Fruit fly (Drosophila melanogaster) whole organism, wandering third instar larva: ENCODE measurements around the gene CG17029.

Source experiments
- Abd-B ChIP-seq: fragments of >200 bp; optimal IDR thresholded peaks from 2 replicates; lab custom pipeline; 2017; ENCODE audit warnings: missing biosample characterization, missing genetic modification characterization
- CG32264 ChIP-seq: fragments of 200-800 bp; sonication (Bioruptor generic); optimal IDR thresholded peaks from 2 replicates; lab custom pipeline; 2016; ENCODE audit warnings: missing biosample characterization, missing genetic modification characterization
- CG9705 ChIP-seq: fragments of 200-800 bp; sonication (Bioruptor generic); optimal IDR thresholded peaks from 2 replicates; lab custom pipeline; 2018; ENCODE audit warnings: missing biosample characterization, mild to moderate bottlenecking, missing genetic modification characterization
- CrebA ChIP-seq: fragments of 200-800 bp; sonication (Bioruptor generic); optimal IDR thresholded peaks from 2 replicates; lab custom pipeline; 2016; ENCODE audit warnings: missing biosample characterization, mild to moderate bottlenecking, missing genetic modification characterization, borderline replicate concordance
- Dfd ChIP-seq: fragments of >200 bp; optimal IDR thresholded peaks from 2 replicates; lab custom pipeline; 2017; ENCODE audit warnings: missing biosample characterization, missing genetic modification characterization
- Dif ChIP-seq: fragments of 200-275, 200-300 bp; sonication (Bioruptor generic); optimal IDR thresholded peaks from 2 replicates; lab custom pipeline; 2018; ENCODE audit warnings: missing biosample characterization, missing genetic modification characterization; ENCODE audit not compliant: partially characterized antibody
- GATAd ChIP-seq: sonication (Bioruptor generic); optimal IDR thresholded peaks from 2 replicates; lab custom pipeline; 2016; ENCODE audit warnings: missing biosample characterization, missing genetic modification characterization
- HLH106 ChIP-seq: fragments of 200-800 bp; optimal IDR thresholded peaks from 3 replicates; lab custom pipeline; 2019; ENCODE audit warnings: missing biosample characterization, mild to moderate bottlenecking, missing genetic modification characterization, moderate library complexity
- Hnf4 ChIP-seq: fragments of 200-800 bp; sonication (Bioruptor generic); optimal IDR thresholded peaks from 2 replicates; lab custom pipeline; 2016; ENCODE audit warnings: missing biosample characterization, mild to moderate bottlenecking, missing genetic modification characterization
- Hr78 ChIP-seq: fragments of >200 bp; optimal IDR thresholded peaks from 2 replicates; lab custom pipeline; 2017; ENCODE audit warnings: missing biosample characterization, missing genetic modification characterization
- Hr83 ChIP-seq: fragments of 200-300 bp; sonication (Bioruptor generic); optimal IDR thresholded peaks from 2 replicates; lab custom pipeline; 2016; ENCODE audit warnings: missing biosample characterization, mild to moderate bottlenecking, missing genetic modification characterization, moderate library complexity; ENCODE audit not compliant: poor library complexity, severe bottlenecking
- Jra ChIP-seq: sonication (Bioruptor generic); optimal IDR thresholded peaks from 2 replicates; lab custom pipeline; 2016; ENCODE audit warnings: missing biosample characterization, missing genetic modification characterization
- Mio ChIP-seq: sonication (Bioruptor generic); optimal IDR thresholded peaks from 2 replicates; lab custom pipeline; 2016; ENCODE audit warnings: missing biosample characterization, missing genetic modification characterization
- Myc ChIP-seq: fragments of >200 bp; optimal IDR thresholded peaks from 2 replicates; lab custom pipeline; 2017
- N ChIP-seq: fragments of >200 bp; optimal IDR thresholded peaks from 2 replicates; lab custom pipeline; 2018; ENCODE audit warnings: missing biosample characterization, missing external identifiers, missing genetic modification characterization
- OdsH ChIP-seq: fragments of 200-800 bp; sonication (Bioruptor generic); optimal IDR thresholded peaks from 2 replicates; lab custom pipeline; 2016; ENCODE audit warnings: missing biosample characterization, mild to moderate bottlenecking, missing genetic modification characterization
- Rel ChIP-seq, 2 experiments: fragments of 200-800 bp; sonication (Bioruptor generic) in 1 of 2; optimal IDR thresholded peaks; 2 replicates in 1 of 2; 3 replicates in 1 of 2; lab custom pipeline; 2016 to 2019; ENCODE audit warnings: mild to moderate bottlenecking in 2 of 2, missing biosample characterization in 2 of 2, missing genetic modification characterization in 2 of 2, moderate library complexity in 1 of 2
- Sp1 ChIP-seq: fragments of 200-800 bp; sonication (Bioruptor generic); optimal IDR thresholded peaks from 3 replicates; lab custom pipeline; 2019; ENCODE audit warnings: missing biosample characterization, mild to moderate bottlenecking, missing genetic modification characterization, moderate library complexity
- Vsx2 ChIP-seq: fragments of 200-300, 225-300 bp; sonication (Bioruptor generic); optimal IDR thresholded peaks from 2 replicates; lab custom pipeline; 2018; ENCODE audit warnings: missing biosample characterization, missing genetic modification characterization; ENCODE audit not compliant: partially characterized antibody
- br ChIP-seq: fragments of 200-800 bp; sonication (Bioruptor generic); optimal IDR thresholded peaks from 2 replicates; lab custom pipeline; 2016; ENCODE audit warnings: missing biosample characterization, missing genetic modification characterization
- brk ChIP-seq: fragments of 200-800 bp; sonication (Bioruptor generic); optimal IDR thresholded peaks from 2 replicates; lab custom pipeline; 2016; ENCODE audit warnings: missing biosample characterization, mild to moderate bottlenecking, missing genetic modification characterization
- dl ChIP-seq, 2 experiments: fragments of 175-275, 200-275 bp in 1 of 2; fragments of 200-275 bp in 1 of 2; sonication (Bioruptor generic); optimal IDR thresholded peaks; lab custom pipeline; 2018; ENCODE audit warnings: mild to moderate bottlenecking in 2 of 2, missing biosample characterization in 2 of 2, missing genetic modification characterization in 2 of 2, moderate library complexity in 2 of 2; ENCODE audit not compliant: partially characterized antibody in 2 of 2, insufficient read depth in 1 of 2
- dmrt93B ChIP-seq: fragments of 200-800 bp; sonication (Bioruptor generic); optimal IDR thresholded peaks from 2 replicates; lab custom pipeline; 2018; ENCODE audit warnings: missing biosample characterization, mild to moderate bottlenecking, missing genetic modification characterization
- dsf ChIP-seq: sonication (Bioruptor generic); optimal IDR thresholded peaks from 2 replicates; lab custom pipeline; 2016; ENCODE audit warnings: missing biosample characterization, missing genetic modification characterization, borderline replicate concordance
- ey ChIP-seq: fragments of 200-800 bp; sonication (Bioruptor generic); optimal IDR thresholded peaks from 2 replicates; lab custom pipeline; 2016; ENCODE audit warnings: missing biosample characterization, missing genetic modification characterization
- foxo ChIP-seq, 2 experiments: fragments of 200-800 bp; sonication (Bioruptor generic); optimal IDR thresholded peaks; 2 replicates in 1 of 2; 3 replicates in 1 of 2; lab custom pipeline; 2016 to 2017; ENCODE audit warnings: missing biosample characterization in 2 of 2, missing genetic modification characterization in 2 of 2
- fru ChIP-seq: fragments of 200-800 bp; sonication (Bioruptor generic); optimal IDR thresholded peaks from 3 replicates; lab custom pipeline; 2016; ENCODE audit warnings: missing biosample characterization, mild to moderate bottlenecking, missing genetic modification characterization
- h ChIP-seq: fragments of 200-800 bp; sonication (Bioruptor generic); optimal IDR thresholded peaks from 3 replicates; lab custom pipeline; 2016; ENCODE audit warnings: missing biosample characterization, mild to moderate bottlenecking, missing genetic modification characterization
- jim ChIP-seq: fragments of 175-275, 200-325 bp; sonication (Bioruptor generic); optimal IDR thresholded peaks from 2 replicates; lab custom pipeline; 2016; ENCODE audit warnings: missing biosample characterization, mild to moderate bottlenecking, missing genetic modification characterization
- lola ChIP-seq: fragments of >200 bp; optimal IDR thresholded peaks from 2 replicates; lab custom pipeline; 2017; ENCODE audit warnings: missing biosample characterization, missing genetic modification characterization
- pan ChIP-seq: fragments of >200 bp; optimal IDR thresholded peaks from 2 replicates; lab custom pipeline; 2017
- psq ChIP-seq: fragments of 200-800 bp; sonication (Bioruptor generic); optimal IDR thresholded peaks from 3 replicates; lab custom pipeline; 2017; ENCODE audit warnings: missing biosample characterization, mild to moderate bottlenecking, missing genetic modification characterization, moderate library complexity
- rgr ChIP-seq: fragments of 200-800 bp; sonication (Bioruptor generic); optimal IDR thresholded peaks from 3 replicates; lab custom pipeline; 2016; ENCODE audit warnings: missing biosample characterization, mild to moderate bottlenecking, missing genetic modification characterization
- sage ChIP-seq: fragments of 200-800 bp; sonication (Bioruptor generic); optimal IDR thresholded peaks from 2 replicates; lab custom pipeline; 2016; ENCODE audit warnings: missing biosample characterization, mild to moderate bottlenecking, missing genetic modification characterization
- sv ChIP-seq: fragments of 200-800 bp; sonication (Bioruptor generic); optimal IDR thresholded peaks from 3 replicates; lab custom pipeline; 2016; ENCODE audit warnings: missing biosample characterization, missing genetic modification characterization
- tai ChIP-seq: sonication (Bioruptor generic); optimal IDR thresholded peaks from 2 replicates; lab custom pipeline; 2016; ENCODE audit warnings: missing biosample characterization, missing genetic modification characterization
- usp ChIP-seq: fragments of >200 bp; optimal IDR thresholded peaks from 2 replicates; lab custom pipeline; 2017; ENCODE audit warnings: missing biosample characterization, missing genetic modification characterization
- woc ChIP-seq: sonication (Bioruptor generic); optimal IDR thresholded peaks from 2 replicates; lab custom pipeline; 2016; ENCODE audit warnings: missing biosample characterization, mild to moderate bottlenecking, missing genetic modification characterization

The CG17029 gene

dm6 chr3L:15976758-15977157, at the start of gene CG17029:
TSS of gene CG17029 (plus strand) at chr3L:15976870.
- TF ChIP-seq CG32264 (GFP tag; lab: Kevin White, UChicago) (no peak), Rel (GFP tag; optimal IDR thresholded peaks at IDR 0.05; lab: Kevin White, UChicago) (no peak), Rel (tag; optimal IDR thresholded peaks at IDR 0.05; lab: Kevin White, UChicago) (no peak), psq (no peak), GATAd (GFP tag; lab: Kevin White, UChicago) (no peak), Abd-B (no peak), dmrt93B (no peak), OdsH (GFP tag; lab: Kevin White, UChicago) (no peak), HLH106 (tag; lab: Kevin White, UChicago) (no peak), tai (GFP tag; lab: Kevin White, UChicago) (no peak), Myc (no peak), dsf (GFP tag; lab: Kevin White, UChicago) (no peak), pan (lab: Kevin White, UChicago) (no peak), usp (GFP tag; lab: Kevin White, UChicago) (no peak), rgr (GFP tag; lab: Kevin White, UChicago) (no peak), h (GFP tag; lab: Kevin White, UChicago) (no peak), sv (no peak), woc (GFP tag; lab: Kevin White, UChicago) (no peak), Hnf4 (GFP tag; lab: Kevin White, UChicago) (no peak), Dfd (no peak), sage (GFP tag; lab: Kevin White, UChicago) (no peak)

DNA sequence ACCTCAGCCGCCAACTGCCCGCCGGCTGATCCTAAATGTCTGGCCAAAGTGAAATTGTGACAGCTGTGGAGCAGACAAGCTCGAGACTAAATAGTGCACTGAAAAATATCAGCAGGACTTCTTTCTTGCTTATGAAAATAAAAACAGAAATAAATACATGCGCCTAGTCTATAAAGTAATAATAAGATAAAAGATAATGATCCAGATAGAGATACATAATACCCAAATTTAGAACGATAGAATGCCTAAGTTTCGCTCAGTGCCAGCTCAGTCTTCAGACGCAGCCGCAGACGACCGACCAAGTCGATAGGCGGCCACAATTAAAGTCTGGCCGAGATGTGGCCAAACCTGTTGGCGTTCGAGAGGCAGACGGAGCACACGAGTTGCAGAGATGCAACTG, 35.8 kb upstream of the CG17029 start:
- TF ChIP-seq Hr83 (GFP tag; lab: Kevin White, UChicago) = no peak
- no peak for TF ChIP-seq Dfd
- no peak for TF ChIP-seq Abd-B
- no peak for TF ChIP-seq Vsx2
- no peak for TF ChIP-seq jim
- no peak for TF ChIP-seq Myc
- no peak for TF ChIP-seq tai (GFP tag; lab: Kevin White, UChicago)
- TF ChIP-seq sage (GFP tag; lab: Kevin White, UChicago) = peak; percentile 80
- peak; percentile 76 for TF ChIP-seq fru (GFP tag; lab: Kevin White, UChicago)
- TF ChIP-seq dmrt93B = peak; percentile 77
- TF ChIP-seq Jra (GFP tag; lab: Kevin White, UChicago) = peak; percentile 29
- peak; percentile 72 for TF ChIP-seq CG9705
- peak; percentile 88 for TF ChIP-seq br
- peak; percentile 39 for TF ChIP-seq dsf (GFP tag; lab: Kevin White, UChicago)
- TF ChIP-seq GATAd (GFP tag; lab: Kevin White, UChicago) = peak; percentile 43
- no peak for TF ChIP-seq sv
- peak; percentile 88 for TF ChIP-seq rgr (GFP tag; lab: Kevin White, UChicago)
- no peak for TF ChIP-seq CG32264 (GFP tag; lab: Kevin White, UChicago)
- peak; percentile 74 for TF ChIP-seq psq
- TF ChIP-seq OdsH (GFP tag; lab: Kevin White, UChicago) = peak; percentile 89
- peak; percentile 86 for TF ChIP-seq Sp1
- no peak for TF ChIP-seq lola (GFP tag; lab: Kevin White, UChicago)
- TF ChIP-seq woc (GFP tag; lab: Kevin White, UChicago) = peak; percentile 70
- peak; percentile 80 for TF ChIP-seq Hnf4 (GFP tag; lab: Kevin White, UChicago)
- TF ChIP-seq Dif = no peak
- no peak for TF ChIP-seq pan (lab: Kevin White, UChicago)
- TF ChIP-seq N (GFP tag; lab: Kevin White, UChicago) = no peak
- peak; percentile 87 for TF ChIP-seq ey (GFP tag; lab: Kevin White, UChicago)
- no peak for TF ChIP-seq dl (GFP tag; optimal IDR thresholded peaks at IDR 0.05; lab: Kevin White, UChicago; ENCODE audit: insufficient read depth in 1 of 2, partially characterized antibody in 2 of 2)
- no peak for TF ChIP-seq usp (GFP tag; lab: Kevin White, UChicago)
- TF ChIP-seq Hr78 (GFP tag; lab: Kevin White, UChicago) = no peak
- peak in 1 of 2 experiments; percentile 83 for TF ChIP-seq foxo (GFP tag; optimal IDR thresholded peaks at IDR 0.05; lab: Kevin White, UChicago)
- no peak for TF ChIP-seq Mio (GFP tag; lab: Kevin White, UChicago)
- peak; percentile 63 for TF ChIP-seq brk (GFP tag; lab: Kevin White, UChicago)
- TF ChIP-seq Rel (GFP tag; optimal IDR thresholded peaks at IDR 0.05; lab: Kevin White, UChicago) = no peak
- TF ChIP-seq Rel (tag; optimal IDR thresholded peaks at IDR 0.05; lab: Kevin White, UChicago) = no peak
- TF ChIP-seq HLH106 (tag; lab: Kevin White, UChicago) = peak; percentile 91
- TF ChIP-seq CrebA (GFP tag; lab: Kevin White, UChicago) = no peak
- TF ChIP-seq h (GFP tag; lab: Kevin White, UChicago) = peak; percentile 92
